Worm (Caenorhabditis elegans) whole organism, young adult: Measurements from ENCODE around the gene C47E8.11.
A peak's percentile ranks its signal among the peaks of the same experiment; 100 is the strongest.

ENCODE experiments used
- B0261.1 ChIP-seq: sonication (generic microtip); optimal IDR thresholded peaks from 2 replicates; lab custom pipeline; 2016; ENCODE audit warnings: mild to moderate bottlenecking, missing genetic modification characterization, moderate library complexity, missing compliant biosample characterization
- B0336.3 ChIP-seq: fragments of 200-800 bp; sonication (Bioruptor generic); IDR thresholded peaks from 2 replicates; pipeline ENCODE4 v1.3.6; 2022; ENCODE audit warnings: missing genetic modification characterization, missing compliant biosample characterization
- F23B12.7 ChIP-seq: sonication (generic microtip); optimal IDR thresholded peaks from 2 replicates; lab custom pipeline; 2017; ENCODE audit warnings: missing genetic modification characterization, mild to moderate bottlenecking, missing compliant biosample characterization, antibody characterized with exemption, moderate library complexity; ENCODE audit not compliant: insufficient read depth
- F33H1.4 ChIP-seq: fragments of 200-800 bp; sonication (Bioruptor generic); IDR thresholded peaks from 2 replicates; pipeline ENCODE4 v1.3.6; 2022; ENCODE audit warnings: missing genetic modification reagents, missing genetic modification characterization, missing compliant biosample characterization
- F49E8.2 ChIP-seq: sonication (generic microtip); optimal IDR thresholded peaks from 3 replicates; lab custom pipeline; 2017; ENCODE audit warnings: missing genetic modification characterization, mild to moderate bottlenecking, missing compliant biosample characterization, antibody characterized with exemption, moderate library complexity; ENCODE audit not compliant: insufficient read depth
- F57A8.1 ChIP-seq: fragments of 200-800 bp; sonication (Bioruptor generic); optimal IDR thresholded peaks from 2 replicates; lab custom pipeline; 2018; ENCODE audit warnings: mild to moderate bottlenecking, missing genetic modification characterization, moderate library complexity, missing compliant biosample characterization
- F57C9.4 ChIP-seq: sonication (generic microtip); optimal IDR thresholded peaks from 2 replicates; lab custom pipeline; 2017; ENCODE audit warnings: mild to moderate bottlenecking, missing genetic modification characterization, missing compliant biosample characterization
- K12H6.12 ChIP-seq: fragments of 200-800 bp; sonication (Bioruptor generic); optimal IDR thresholded peaks from 2 replicates; lab custom pipeline; 2018; ENCODE audit warnings: mild to moderate bottlenecking, missing genetic modification characterization, missing compliant biosample characterization
- Y53G8AR.9 ChIP-seq: fragments of 200-800 bp; sonication (Bioruptor generic); conservative IDR thresholded peaks from 2 replicates; pipeline ENCODE4 v1.3.6; 2022; ENCODE audit warnings: missing genetic modification reagents, missing genetic modification characterization, missing compliant biosample characterization
- Y56A3A.18 ChIP-seq: fragments of 200-800 bp; sonication (Bioruptor generic); IDR thresholded peaks from 2 replicates; pipeline ENCODE4 v1.3.6; 2022; ENCODE audit warnings: missing genetic modification reagents, missing genetic modification characterization, missing compliant biosample characterization
- ZK185.1 ChIP-seq: sonication (generic microtip); optimal IDR thresholded peaks from 2 replicates; lab custom pipeline; 2016; ENCODE audit warnings: mild to moderate bottlenecking, missing genetic modification characterization, missing compliant biosample characterization; ENCODE audit not compliant: poor library complexity, severe bottlenecking
- ama-1 ChIP-seq, 3 experiments: fragments of 150-350 bp in 1 of 3; sonication (generic microtip) in 2 of 3; optimal IDR thresholded peaks; 2 replicates each; lab custom pipeline; 2014 to 2018; ENCODE audit warnings: missing biosample characterization in 2 of 3, missing genetic modification characterization in 2 of 3, missing genetic modification reagents in 2 of 3
- aptf-2 ChIP-seq: fragments of 200-800 bp; sonication (Bioruptor generic); conservative IDR thresholded peaks from 2 replicates; pipeline ENCODE4 v1.3.6; 2022; ENCODE audit warnings: missing genetic modification reagents, missing genetic modification characterization, missing compliant biosample characterization
- athp-1 ChIP-seq: sonication (generic microtip); optimal IDR thresholded peaks from 2 replicates; lab custom pipeline; 2017; ENCODE audit warnings: mild to moderate bottlenecking, missing genetic modification characterization, missing compliant biosample characterization
- bed-1 ChIP-seq: fragments of 200-800 bp; sonication (Bioruptor generic); IDR thresholded peaks from 2 replicates; pipeline ENCODE4 v1.3.6; 2022; ENCODE audit warnings: missing genetic modification reagents, missing genetic modification characterization, missing compliant biosample characterization
- bed-2 ChIP-seq: fragments of 200-800 bp; sonication (Bioruptor generic); IDR thresholded peaks from 2 replicates; pipeline ENCODE4 v1.3.6; 2022; ENCODE audit warnings: missing genetic modification reagents, missing genetic modification characterization, missing compliant biosample characterization
- cebp-2 ChIP-seq: fragments of 200-800 bp; sonication (Bioruptor generic); IDR thresholded peaks from 2 replicates; pipeline ENCODE4 v1.3.6; 2022; ENCODE audit warnings: missing genetic modification characterization, missing compliant biosample characterization
- ceh-100 ChIP-seq: fragments of 200-800 bp; sonication (Bioruptor generic); IDR thresholded peaks from 2 replicates; pipeline ENCODE4 v1.3.6; 2022; ENCODE audit warnings: missing genetic modification reagents, missing genetic modification characterization, missing compliant biosample characterization
- ceh-79 ChIP-seq: sonication (generic microtip); optimal IDR thresholded peaks from 2 replicates; lab custom pipeline; 2017; ENCODE audit warnings: mild to moderate bottlenecking, missing genetic modification characterization, missing compliant biosample characterization
- ceh-91 ChIP-seq: fragments of 200-800 bp; sonication (Bioruptor generic); IDR thresholded peaks from 2 replicates; pipeline ENCODE4 v1.3.6; 2022; ENCODE audit warnings: missing genetic modification reagents, missing genetic modification characterization, missing compliant biosample characterization
- die-1 ChIP-seq: sonication (generic microtip); optimal IDR thresholded peaks from 2 replicates; lab custom pipeline; 2016; ENCODE audit warnings: missing genotype, mild to moderate bottlenecking, missing genetic modification characterization, missing compliant biosample characterization
- dox-1 ChIP-seq: fragments of 200-800 bp; sonication (Bioruptor generic); IDR thresholded peaks from 2 replicates; pipeline ENCODE4 v1.3.6; 2022; ENCODE audit warnings: missing genetic modification reagents, missing genetic modification characterization, missing compliant biosample characterization
- dpff-1 ChIP-seq: sonication (generic microtip); optimal IDR thresholded peaks from 2 replicates; lab custom pipeline; 2017; ENCODE audit warnings: mild to moderate bottlenecking, missing genetic modification characterization, missing compliant biosample characterization
- dpl-1 ChIP-seq: fragments of 150-350 bp; optimal IDR thresholded peaks from 2 replicates; lab custom pipeline; 2014; ENCODE audit warnings: missing biosample characterization, missing genetic modification reagents, missing genetic modification characterization
- efl-1 ChIP-seq: fragments of 150-350 bp; optimal IDR thresholded peaks from 2 replicates; lab custom pipeline; 2014; ENCODE audit warnings: missing biosample characterization, missing genetic modification reagents, missing genetic modification characterization
- egrh-3 ChIP-seq: fragments of 200-800 bp; sonication (Bioruptor generic); IDR thresholded peaks from 2 replicates; pipeline ENCODE4 v1.3.6; 2022; ENCODE audit warnings: missing genetic modification reagents, missing genetic modification characterization, missing compliant biosample characterization
- gei-17 ChIP-seq: fragments of 200-800 bp; sonication (Bioruptor generic); optimal IDR thresholded peaks from 2 replicates; lab custom pipeline; 2018; ENCODE audit warnings: mild to moderate bottlenecking, missing genetic modification characterization, missing compliant biosample characterization
- him-1 ChIP-seq: sonication (generic microtip); optimal IDR thresholded peaks from 2 replicates; lab custom pipeline; 2016; ENCODE audit warnings: missing genotype, missing genetic modification reagents, missing genetic modification characterization, missing compliant biosample characterization
- hmg-20 ChIP-seq: fragments of 200-800 bp; sonication (Bioruptor generic); IDR thresholded peaks from 2 replicates; pipeline ENCODE4 v1.3.6; 2022; ENCODE audit warnings: missing genetic modification reagents, missing genetic modification characterization, missing compliant biosample characterization
- lin-40 ChIP-seq: sonication (generic microtip); optimal IDR thresholded peaks from 2 replicates; lab custom pipeline; 2016; ENCODE audit warnings: missing genetic modification characterization, mild to moderate bottlenecking, missing compliant biosample characterization, missing genotype, missing genetic modification reagents
- madf-10 ChIP-seq: sonication (generic microtip); optimal IDR thresholded peaks from 2 replicates; lab custom pipeline; 2016; ENCODE audit warnings: mild to moderate bottlenecking, missing genetic modification characterization, missing compliant biosample characterization
- madf-8 ChIP-seq: fragments of 200-800 bp; sonication (Bioruptor generic); conservative IDR thresholded peaks from 2 replicates; pipeline ENCODE4 v1.3.6; 2022; ENCODE audit warnings: missing genetic modification reagents, missing genetic modification characterization, missing compliant biosample characterization
- mcd-1 ChIP-seq: fragments of 200-800 bp; sonication (Bioruptor generic); IDR thresholded peaks from 2 replicates; pipeline ENCODE4 v1.3.6; 2022; ENCODE audit warnings: missing genetic modification reagents, missing genetic modification characterization, missing compliant biosample characterization
- mel-28 ChIP-seq: sonication (generic microtip); optimal IDR thresholded peaks from 2 replicates; lab custom pipeline; 2016; ENCODE audit warnings: borderline replicate concordance, mild to moderate bottlenecking, missing genetic modification characterization, missing compliant biosample characterization
- nfya-1 ChIP-seq: sonication (generic microtip); optimal IDR thresholded peaks from 2 replicates; lab custom pipeline; 2017; ENCODE audit warnings: antibody characterized with exemption, missing compliant biosample characterization, missing genetic modification characterization, borderline replicate concordance; ENCODE audit not compliant: insufficient read depth
- nfyb-1 ChIP-seq: fragments of 200-800 bp; sonication (Bioruptor generic); IDR thresholded peaks from 2 replicates; pipeline ENCODE4 v1.3.6; 2022; ENCODE audit warnings: missing genetic modification reagents, missing genetic modification characterization, missing compliant biosample characterization
- nhr-120 ChIP-seq: fragments of 200-800 bp; sonication (Bioruptor generic); IDR thresholded peaks from 2 replicates; pipeline ENCODE4 v1.3.6; 2022; ENCODE audit warnings: missing genetic modification characterization, missing compliant biosample characterization
- nhr-179 ChIP-seq: sonication (generic microtip); optimal IDR thresholded peaks from 2 replicates; lab custom pipeline; 2016; ENCODE audit warnings: mild to moderate bottlenecking, missing genetic modification characterization, missing compliant biosample characterization
- pbrm-1 ChIP-seq: fragments of 200-800 bp; sonication (Bioruptor generic); IDR thresholded peaks from 2 replicates; pipeline ENCODE4 v1.3.6; 2022; ENCODE audit warnings: missing genetic modification reagents, missing genetic modification characterization, missing compliant biosample characterization
- sdz-38 ChIP-seq: sonication (generic microtip); optimal IDR thresholded peaks from 2 replicates; lab custom pipeline; 2016; ENCODE audit warnings: missing genotype, missing genetic modification characterization, missing compliant biosample characterization
- somi-1 ChIP-seq: fragments of 200-800 bp; sonication (Bioruptor generic); optimal IDR thresholded peaks from 2 replicates; lab custom pipeline; 2018; ENCODE audit warnings: mild to moderate bottlenecking, missing genetic modification characterization, missing compliant biosample characterization
- unc-62 ChIP-seq: fragments of 150-350 bp; optimal IDR thresholded peaks from 2 replicates; lab custom pipeline; 2014; ENCODE audit warnings: missing biosample characterization, missing genetic modification reagents, missing genetic modification characterization
- ztf-18 ChIP-seq: sonication (generic microtip); optimal IDR thresholded peaks from 2 replicates; lab custom pipeline; 2016; ENCODE audit warnings: missing genotype, mild to moderate bottlenecking, missing genetic modification characterization, missing compliant biosample characterization
- ztf-22 ChIP-seq: fragments of 200-800 bp; sonication (Bioruptor generic); optimal IDR thresholded peaks from 2 replicates; lab custom pipeline; 2018; ENCODE audit warnings: mild to moderate bottlenecking, missing genetic modification characterization, moderate library complexity, missing compliant biosample characterization
- ztf-26 ChIP-seq: sonication (generic microtip); optimal IDR thresholded peaks from 2 replicates; lab custom pipeline; 2017; ENCODE audit warnings: missing genetic modification characterization, missing compliant biosample characterization
- ztf-28 ChIP-seq: fragments of 200-800 bp; sonication (Bioruptor generic); IDR thresholded peaks from 2 replicates; pipeline ENCODE4 v1.3.6; 2022; ENCODE audit warnings: missing genetic modification reagents, missing genetic modification characterization, missing compliant biosample characterization
- ztf-3 ChIP-seq: fragments of 200-800 bp; sonication (Bioruptor generic); optimal IDR thresholded peaks from 2 replicates; lab custom pipeline; 2018; ENCODE audit warnings: mild to moderate bottlenecking, missing genetic modification characterization, missing compliant biosample characterization
- ztf-6 ChIP-seq: fragments of 200-800 bp; sonication (Bioruptor generic); IDR thresholded peaks from 2 replicates; pipeline ENCODE4 v1.3.6; 2022; ENCODE audit warnings: missing genetic modification reagents, missing genetic modification characterization, missing compliant biosample characterization

C47E8.11 gene

ce11 chrV:14689060-14689750 lies 789 bp downstream of the C47E8.11 start, which contains the start of gene gasr-8 (continued):
- TF ChIP-seq dpl-1 (GFP tag; lab: Kevin White, UChicago) (no peak), B0336.3 (GFP tag; lab: Robert Waterston, UW) (no peak), dox-1 (GFP tag; lab: Robert Waterston, UW) (peak; percentile 45; the same call in 1 of the 2 replicates), ztf-3 (GFP tag; lab: Kevin White, UChicago) (no peak), F57C9.4 (tag; lab: Kevin White, UChicago) (no peak), efl-1 (GFP tag; lab: Kevin White, UChicago) (no peak), nfya-1 (tag; lab: Kevin White, UChicago) (no peak), bed-2 (GFP tag; lab: Robert Waterston, UW) (no peak), pbrm-1 (GFP tag; lab: Robert Waterston, UW) (no peak; the same call in 1 of the 2 replicates), unc-62 (GFP tag; lab: Kevin White, UChicago) (no peak), F23B12.7 (tag; lab: Kevin White, UChicago) (peak; percentile 48), F33H1.4 (GFP tag; lab: Robert Waterston, UW) (peak; percentile 8; the same call in 1 of the 2 replicates), mel-28 (tag; lab: Kevin White, UChicago) (no peak), lin-40 (tag; lab: Kevin White, UChicago) (no peak), ceh-79 (tag; lab: Kevin White, UChicago) (no peak), Y53G8AR.9 (GFP tag; lab: Robert Waterston, UW) (no peak), ztf-22 (GFP tag; lab: Kevin White, UChicago) (no peak), hmg-20 (no peak), ceh-91 (no peak), Y56A3A.18 (GFP tag; lab: Robert Waterston, UW) (no peak), ztf-6 (GFP tag; lab: Robert Waterston, UW) (no peak), K12H6.12 (tag; lab: Kevin White, UChicago) (no peak), madf-10 (tag; lab: Kevin White, UChicago) (peak; percentile 28), nfyb-1 (GFP tag; lab: Robert Waterston, UW) (peak; percentile 76), die-1 (tag; lab: Kevin White, UChicago) (peak; percentile 48), nhr-120 (no peak), mcd-1 (GFP tag; lab: Robert Waterston, UW) (peak; percentile 15; the same call in 1 of the 2 replicates), somi-1 (GFP tag; lab: Kevin White, UChicago) (no peak), egrh-3 (no peak), ztf-26 (tag; lab: Kevin White, UChicago) (no peak), aptf-2 (GFP tag; lab: Robert Waterston, UW) (no peak), athp-1 (tag; lab: Kevin White, UChicago) (no peak), gei-17 (GFP tag; lab: Kevin White, UChicago) (no peak), B0261.1 (peak; percentile 85), F57A8.1 (GFP tag; lab: Kevin White, UChicago) (no peak), ceh-100 (GFP tag; lab: Robert Waterston, UW) (no peak), dpff-1 (tag; lab: Kevin White, UChicago) (no peak), F49E8.2 (tag; lab: Kevin White, UChicago) (no peak), him-1 (peak; percentile 42), nhr-179 (tag; lab: Kevin White, UChicago) (no peak), cebp-2 (GFP tag; lab: Robert Waterston, UW) (no peak), bed-1 (GFP tag; lab: Robert Waterston, UW) (no peak), ztf-28 (GFP tag; lab: Robert Waterston, UW) (no peak), ZK185.1 (tag; lab: Kevin White, UChicago) (peak; percentile 45), ama-1 (optimal IDR thresholded peaks at IDR 0.05; lab: Kevin White, UChicago) (no peak), ama-1 (GFP tag; optimal IDR thresholded peaks at IDR 0.05; lab: Kevin White, UChicago) (peak in 1 of 2 experiments; percentile 51), madf-8 (GFP tag; lab: Robert Waterston, UW) (peak; percentile 66), ztf-18 (peak; percentile 23), sdz-38 (tag; lab: Kevin White, UChicago) (no peak)
